Worm (Caenorhabditis elegans) whole organism, early embryonic: ENCODE results near the gene C53A5.17.

Experiments used
- B0310.2 ChIP-seq: sonication (generic microtip); optimal IDR thresholded peaks from 2 replicates; lab custom pipeline; 2016; ENCODE audit warnings: mild to moderate bottlenecking, missing genetic modification characterization, missing compliant biosample characterization
- F13C5.2 ChIP-seq: sonication (generic microtip); optimal IDR thresholded peaks from 2 replicates; lab custom pipeline; 2017; ENCODE audit warnings: mild to moderate bottlenecking, missing genetic modification characterization, inconsistent platforms, missing compliant biosample characterization
- aly-1 ChIP-seq: sonication (generic microtip); optimal IDR thresholded peaks from 2 replicates; lab custom pipeline; 2016; ENCODE audit warnings: missing genetic modification characterization, missing compliant biosample characterization
- ama-1 ChIP-seq: fragments of 150-350 bp; optimal IDR thresholded peaks from 2 replicates; lab custom pipeline; 2014
- ceh-13 ChIP-seq: fragments of 200-800 bp; sonication (Bioruptor generic); optimal IDR thresholded peaks from 2 replicates; lab custom pipeline; 2018; ENCODE audit warnings: mild to moderate bottlenecking, missing genetic modification characterization, missing compliant biosample characterization
- ceh-36 ChIP-seq: sonication (generic microtip); optimal IDR thresholded peaks from 2 replicates; lab custom pipeline; 2016; ENCODE audit warnings: missing genetic modification characterization, inconsistent platforms, missing compliant biosample characterization
- ets-7 ChIP-seq: sonication (generic microtip); optimal IDR thresholded peaks from 2 replicates; lab custom pipeline; 2016; ENCODE audit warnings: missing genotype, missing genetic modification characterization, missing compliant biosample characterization
- flt-1 ChIP-seq: fragments of 200-800 bp; sonication (Bioruptor generic); IDR thresholded peaks from 2 replicates; pipeline ENCODE4 v1.3.6; 2022; ENCODE audit warnings: missing genetic modification characterization, missing compliant biosample characterization
- hmbx-1 ChIP-seq: sonication (generic microtip); optimal IDR thresholded peaks from 2 replicates; lab custom pipeline; 2016; ENCODE audit warnings: mild to moderate bottlenecking, missing genetic modification characterization, missing compliant biosample characterization
- hmg-4 ChIP-seq: fragments of 200-800 bp; sonication (Bioruptor generic); optimal IDR thresholded peaks from 2 replicates; lab custom pipeline; 2018; ENCODE audit warnings: mild to moderate bottlenecking, missing genetic modification characterization, missing compliant biosample characterization
- hnd-1 ChIP-seq: sonication (generic microtip); optimal IDR thresholded peaks from 2 replicates; lab custom pipeline; 2016; ENCODE audit warnings: missing genetic modification characterization, missing compliant biosample characterization
- pes-1 ChIP-seq: fragments of 200-800 bp; sonication (Bioruptor generic); IDR thresholded peaks from 2 replicates; pipeline ENCODE4 v1.3.6; 2022; ENCODE audit warnings: missing genetic modification reagents, missing genetic modification characterization, missing compliant biosample characterization
- scrt-1 ChIP-seq: fragments of 200-800 bp; sonication (Bioruptor generic); IDR thresholded peaks from 2 replicates; pipeline ENCODE4 v1.3.6; 2022; ENCODE audit warnings: missing genetic modification characterization, missing compliant biosample characterization
- sea-1 ChIP-seq: fragments of 200-800 bp; sonication (Bioruptor generic); conservative IDR thresholded peaks from 2 replicates; pipeline ENCODE4 v1.3.6; 2022; ENCODE audit warnings: missing genetic modification characterization, missing compliant biosample characterization
- tbx-11 ChIP-seq: fragments of 200-800 bp; sonication (Bioruptor generic); IDR thresholded peaks from 2 replicates; pipeline ENCODE4 v1.3.6; 2022; ENCODE audit warnings: missing genetic modification characterization, missing compliant biosample characterization
- tbx-37 ChIP-seq: fragments of 200-800 bp; sonication (Bioruptor generic); conservative IDR thresholded peaks from 2 replicates; pipeline ENCODE4 v1.3.6; 2022; ENCODE audit warnings: missing genetic modification reagents, missing genetic modification characterization, missing compliant biosample characterization
- tra-4 ChIP-seq: sonication (generic microtip); optimal IDR thresholded peaks from 2 replicates; lab custom pipeline; 2017; ENCODE audit warnings: missing genetic modification characterization, missing compliant biosample characterization

Gene C53A5.17

DNA sequence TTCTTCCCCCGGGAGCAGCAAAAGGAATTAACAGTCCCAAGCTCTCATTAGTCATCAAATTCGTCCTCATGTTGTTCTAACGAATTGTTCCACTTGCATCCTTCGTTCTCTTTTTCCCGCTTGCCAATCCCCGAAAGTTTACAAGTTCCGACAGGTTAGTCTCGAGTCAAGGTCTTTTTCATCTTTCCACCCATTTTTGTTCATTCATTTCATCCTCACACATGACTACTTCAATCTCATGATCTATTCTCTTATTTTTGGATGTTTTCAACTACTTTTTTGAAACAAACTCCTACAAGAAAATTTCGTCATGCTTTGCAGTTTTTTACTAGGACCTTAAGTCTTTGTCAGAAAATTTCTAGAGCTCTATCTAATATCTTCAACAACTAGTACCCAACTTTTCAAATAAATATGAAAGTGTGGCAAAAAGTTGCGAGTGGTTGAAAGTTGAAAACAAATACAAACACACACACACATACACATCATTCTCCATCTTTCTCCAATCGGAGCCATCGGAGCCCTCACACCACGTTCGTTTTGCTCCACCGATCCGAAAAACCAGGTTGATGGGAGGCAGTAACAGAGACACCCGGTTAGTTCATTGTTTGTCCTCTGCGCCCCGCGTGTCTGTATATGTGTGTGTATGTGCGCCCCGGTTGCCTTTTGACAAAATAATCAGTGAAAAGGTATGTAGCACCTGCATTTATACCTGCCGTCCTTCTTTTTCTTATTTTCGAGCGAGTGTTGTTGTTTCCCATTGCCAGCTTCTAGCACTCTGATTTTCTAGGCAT, 21.6 kb downstream of the C53A5.17 start:
- no peak for TF ChIP-seq tra-4
- TF ChIP-seq ama-1 (lab: Kevin White, UChicago), result no peak
- TF ChIP-seq hmg-4, result no peak
- TF ChIP-seq hmbx-1 (tag; lab: Kevin White, UChicago), result no peak
- no peak for TF ChIP-seq flt-1
- no peak for TF ChIP-seq tbx-11 (GFP tag; lab: Robert Waterston, UW)
- no peak for TF ChIP-seq ceh-13 (GFP tag; lab: Kevin White, UChicago)
- no peak for TF ChIP-seq hnd-1 (tag; lab: Kevin White, UChicago)
- TF ChIP-seq aly-1, result no peak
- TF ChIP-seq tbx-37 (GFP tag; lab: Robert Waterston, UW), result no peak
- TF ChIP-seq sea-1 (GFP tag; lab: Robert Waterston, UW), result no peak
- TF ChIP-seq F13C5.2 (tag; lab: Kevin White, UChicago), result no peak
- no peak for TF ChIP-seq ceh-36
- no peak for TF ChIP-seq scrt-1 (GFP tag; lab: Robert Waterston, UW)
- TF ChIP-seq B0310.2 (tag; lab: Kevin White, UChicago), result no peak

DNA sequence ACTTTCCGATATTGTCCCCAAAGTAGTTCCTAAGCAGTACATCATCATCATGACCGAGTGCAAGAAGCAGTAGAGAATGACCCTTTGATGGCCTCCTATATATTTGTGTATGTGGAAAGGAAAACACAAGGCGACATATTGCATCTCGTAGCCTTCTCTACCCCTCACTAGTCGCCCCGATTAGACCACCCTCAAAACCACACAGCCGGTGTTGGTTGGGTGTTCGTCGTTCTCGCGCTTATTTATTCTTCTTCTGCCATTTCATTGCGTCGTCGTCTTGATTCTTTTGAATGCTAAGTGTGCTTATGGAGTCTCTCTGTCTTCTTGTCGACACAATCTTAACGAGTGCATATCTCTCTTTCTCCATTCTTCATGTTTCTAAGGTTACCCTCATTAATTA, 22.7 kb downstream of the C53A5.17 start:
- TF ChIP-seq ets-7 (tag; lab: Kevin White, UChicago), result no peak
- TF ChIP-seq hnd-1 (tag; lab: Kevin White, UChicago), result no peak
- peak; percentile 40; the same call in 1 of the 2 replicates for TF ChIP-seq flt-1
- no peak for TF ChIP-seq aly-1
- TF ChIP-seq ceh-13 (GFP tag; lab: Kevin White, UChicago), result no peak
- no peak for TF ChIP-seq pes-1 (GFP tag; lab: Robert Waterston, UW)
- peak; percentile 80 for TF ChIP-seq hmg-4
- TF ChIP-seq hmbx-1 (tag; lab: Kevin White, UChicago), result no peak
- no peak for TF ChIP-seq ama-1 (lab: Kevin White, UChicago)
- peak; percentile 13 for TF ChIP-seq F13C5.2 (tag; lab: Kevin White, UChicago)
- TF ChIP-seq tra-4, result no peak
- TF ChIP-seq scrt-1 (GFP tag; lab: Robert Waterston, UW), result no peak
- no peak for TF ChIP-seq sea-1 (GFP tag; lab: Robert Waterston, UW)
- TF ChIP-seq tbx-37 (GFP tag; lab: Robert Waterston, UW), result no peak
- TF ChIP-seq tbx-11 (GFP tag; lab: Robert Waterston, UW), result no peak

DNA sequence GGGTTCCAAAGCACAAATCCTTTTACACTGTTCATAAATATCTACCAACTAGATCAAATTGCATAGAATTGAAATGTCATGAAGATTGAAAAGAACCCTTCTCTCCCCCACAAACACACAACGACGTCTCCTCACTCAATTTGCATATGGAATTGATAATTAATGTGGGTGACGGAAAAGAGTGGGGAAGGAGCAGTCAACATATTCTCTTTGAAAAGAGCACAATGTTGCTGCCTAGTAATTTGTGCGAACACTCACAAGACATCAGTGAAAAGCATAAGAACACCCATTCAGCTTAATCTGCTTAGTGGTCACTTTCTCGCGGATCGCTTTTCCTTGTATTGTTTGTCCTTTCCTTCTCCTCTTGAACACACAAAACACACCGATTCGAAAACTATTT, 24.5 kb downstream of the C53A5.17 start:
- TF ChIP-seq tra-4 (no peak), F13C5.2 (tag; lab: Kevin White, UChicago) (no peak)

DNA sequence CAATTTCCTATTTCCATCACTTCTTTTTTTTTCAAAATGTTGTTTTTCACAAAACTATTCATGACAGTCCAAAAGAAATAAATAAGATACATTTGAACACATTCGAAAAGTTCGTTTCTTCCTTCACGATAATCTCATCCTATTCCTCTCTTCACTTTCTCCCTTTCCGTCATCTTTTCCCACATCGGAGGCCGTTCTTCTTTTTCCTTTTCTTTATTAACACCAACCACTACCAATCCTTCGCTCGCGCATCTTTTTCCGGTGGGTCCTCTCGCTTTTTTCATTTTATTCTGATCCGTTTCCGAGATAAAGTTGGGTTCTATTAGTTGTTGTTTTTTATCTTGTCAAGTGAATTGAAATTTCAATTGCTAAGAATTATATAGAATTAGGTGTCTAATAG, 25.4 kb downstream of the C53A5.17 start:
- TF ChIP-seq F13C5.2 (tag; lab: Kevin White, UChicago) (no peak), flt-1 (no peak), tbx-11 (GFP tag; lab: Robert Waterston, UW) (no peak), aly-1 (no peak), hnd-1 (tag; lab: Kevin White, UChicago) (no peak), hmbx-1 (tag; lab: Kevin White, UChicago) (no peak), ceh-13 (GFP tag; lab: Kevin White, UChicago) (no peak), ceh-36 (no peak), tbx-37 (GFP tag; lab: Robert Waterston, UW) (no peak), ets-7 (tag; lab: Kevin White, UChicago) (no peak), tra-4 (no peak)

DNA sequence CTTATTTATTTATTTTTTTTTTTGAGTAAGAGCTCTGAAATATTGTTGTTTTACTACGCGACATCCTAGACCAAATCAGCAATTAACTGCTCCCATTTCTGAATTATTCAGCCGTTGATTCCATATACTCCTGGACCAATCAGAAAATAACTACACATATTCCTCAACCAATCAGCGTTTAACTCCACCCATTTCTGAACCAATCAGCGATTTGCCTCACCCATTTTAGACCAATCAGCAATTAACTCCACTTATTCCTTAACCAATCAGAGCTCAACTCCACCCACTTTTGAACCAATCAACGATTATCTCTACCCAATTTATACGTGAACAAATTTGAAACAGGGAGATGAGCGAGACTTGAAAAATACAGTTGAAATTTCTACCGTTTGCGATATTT, 27.2 kb downstream of the C53A5.17 start:
- no peak for TF ChIP-seq scrt-1 (GFP tag; lab: Robert Waterston, UW)
- TF ChIP-seq B0310.2 (tag; lab: Kevin White, UChicago), result no peak
- TF ChIP-seq hnd-1 (tag; lab: Kevin White, UChicago), result no peak
- no peak for TF ChIP-seq hmbx-1 (tag; lab: Kevin White, UChicago)
- no peak for TF ChIP-seq hmg-4
- TF ChIP-seq tbx-37 (GFP tag; lab: Robert Waterston, UW), result no peak
- TF ChIP-seq aly-1, result no peak
- no peak for TF ChIP-seq pes-1 (GFP tag; lab: Robert Waterston, UW)
- no peak for TF ChIP-seq F13C5.2 (tag; lab: Kevin White, UChicago)
- TF ChIP-seq ceh-13 (GFP tag; lab: Kevin White, UChicago), result no peak
- TF ChIP-seq sea-1 (GFP tag; lab: Robert Waterston, UW), result no peak
- TF ChIP-seq tbx-11 (GFP tag; lab: Robert Waterston, UW), result no peak
- no peak for TF ChIP-seq ceh-36
- no peak for TF ChIP-seq ets-7 (tag; lab: Kevin White, UChicago)
- no peak for TF ChIP-seq ama-1 (lab: Kevin White, UChicago)

DNA sequence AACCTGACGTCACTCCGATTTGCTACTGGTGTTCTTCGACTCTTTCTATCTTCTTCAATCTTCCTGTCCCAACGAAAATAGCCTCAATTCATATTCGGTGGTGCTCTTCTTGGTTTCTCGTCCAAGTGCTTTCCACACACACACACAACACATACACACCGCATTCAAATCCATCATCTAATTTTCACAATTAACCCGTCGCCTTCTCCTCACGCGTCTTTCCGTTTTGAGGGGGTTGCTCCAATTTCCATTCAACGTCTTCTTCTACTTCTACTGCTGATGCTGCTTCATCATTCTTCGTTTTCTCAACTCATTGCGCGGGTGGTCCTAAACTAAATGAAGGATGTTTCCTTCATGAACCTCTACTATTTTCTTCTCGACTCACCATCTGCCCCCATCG, 29.8 kb downstream of the C53A5.17 start:
- TF ChIP-seq F13C5.2 (tag; lab: Kevin White, UChicago), result peak; percentile 25
- TF ChIP-seq flt-1, result no peak

DNA sequence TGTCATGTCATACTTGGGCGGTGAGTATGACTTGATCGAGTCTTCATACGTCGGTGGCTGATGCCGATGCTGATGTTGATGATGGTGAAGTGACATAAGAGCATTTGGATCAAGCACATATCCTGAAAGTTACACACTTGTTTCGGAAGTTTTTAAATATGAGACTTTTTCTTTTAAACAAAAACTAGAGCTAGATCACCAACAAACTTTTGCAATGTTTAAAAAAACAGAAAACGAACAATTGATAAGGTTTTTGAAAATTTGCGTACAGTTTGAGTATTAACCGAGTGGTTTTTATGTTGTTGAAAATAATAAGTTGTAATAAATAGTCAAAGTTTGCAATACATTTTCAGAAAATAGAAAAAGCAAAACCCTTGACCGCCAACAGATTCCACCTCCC, 36.3 kb downstream of the C53A5.17 start, which contains the start of gene R02D5.4:
Gene R02D5.4 (minus strand): TSS at position 101 of the 400 bp plus-strand sequence.
- TF ChIP-seq hnd-1 (tag; lab: Kevin White, UChicago) (no peak), tra-4 (no peak), tbx-37 (GFP tag; lab: Robert Waterston, UW) (no peak), flt-1 (no peak), B0310.2 (tag; lab: Kevin White, UChicago) (no peak), hmg-4 (no peak), pes-1 (GFP tag; lab: Robert Waterston, UW) (no peak)

DNA sequence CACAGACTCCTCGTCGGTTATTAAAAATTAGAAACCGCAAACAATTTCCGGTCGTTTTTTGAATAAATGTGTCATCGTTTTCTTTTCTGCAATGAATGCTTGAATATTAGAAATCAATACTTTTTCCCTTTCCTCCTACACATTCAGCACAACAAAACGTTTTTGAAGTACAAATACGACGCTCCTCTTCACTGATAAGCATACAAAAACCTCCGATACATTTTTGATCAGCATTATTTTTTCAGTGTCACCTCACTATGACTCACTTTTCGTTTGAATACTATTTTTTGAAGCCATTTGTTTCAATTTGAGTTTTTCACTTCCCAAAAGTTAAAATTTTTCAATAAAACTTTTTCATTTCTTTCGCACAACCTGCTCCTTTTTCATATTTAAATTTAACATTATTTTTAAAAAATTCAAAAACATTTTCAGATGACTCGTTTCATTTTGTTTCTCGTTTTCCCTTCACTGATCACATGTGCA, 38.1 kb downstream of the C53A5.17 start, which contains the start of gene R02D5.3:
Gene R02D5.3 (plus strand): TSS at position 433 of the 483 bp plus-strand sequence.
- TF ChIP-seq B0310.2 (tag; lab: Kevin White, UChicago) (no peak), ceh-13 (GFP tag; lab: Kevin White, UChicago) (no peak), aly-1 (no peak), tra-4 (no peak), tbx-11 (GFP tag; lab: Robert Waterston, UW) (no peak)
